Fruit fly (Drosophila melanogaster) whole organism, embryonic: Measurements from ENCODE around the gene Sp1.

Experiments
- Aef1 ChIP-seq: fragments of 200-800 bp; sonication (Bioruptor generic); IDR thresholded peaks from 3 replicates; pipeline ENCODE4 v1.3.6; 2022; ENCODE audit warnings: missing biosample characterization, missing genetic modification characterization
- BEAF-32 ChIP-seq: fragments of 200-800 bp; sonication (Bioruptor generic); optimal IDR thresholded peaks from 3 replicates; lab custom pipeline; 2017; ENCODE audit warnings: missing biosample characterization, missing genetic modification characterization, mild to moderate bottlenecking, moderate library complexity, missing genetic modification reagents
- Bgb ChIP-seq: fragments of 200-800 bp; sonication (Bioruptor generic); IDR thresholded peaks from 2 replicates; pipeline ENCODE4 v1.3.6; 2022; ENCODE audit warnings: missing biosample characterization, missing genetic modification characterization; ENCODE audit not compliant: partially characterized antibody
- CG10274 ChIP-seq: fragments of 200-800 bp; sonication (Bioruptor generic); optimal IDR thresholded peaks from 3 replicates; lab custom pipeline; 2017; ENCODE audit warnings: missing biosample characterization, mild to moderate bottlenecking, missing genetic modification characterization
- CG10321 ChIP-seq: fragments of 200-800 bp; sonication (Bioruptor generic); IDR thresholded peaks from 2 replicates; pipeline ENCODE4 v1.3.6; 2022; ENCODE audit warnings: missing biosample characterization, missing genetic modification characterization
- CG11398 ChIP-seq: fragments of 200-800 bp; sonication (Bioruptor generic); optimal IDR thresholded peaks from 2 replicates; lab custom pipeline; 2016; ENCODE audit warnings: missing biosample characterization, missing genetic modification characterization
- CG13287 ChIP-seq: fragments of 200-800 bp; sonication (Bioruptor generic); IDR thresholded peaks from 2 replicates; pipeline ENCODE4 v1.3.6; 2022; ENCODE audit warnings: missing biosample characterization, missing genetic modification characterization; ENCODE audit not compliant: partially characterized antibody
- CG1647 ChIP-seq: fragments of 200-800 bp; sonication (Bioruptor generic); optimal IDR thresholded peaks from 3 replicates; lab custom pipeline; 2016; ENCODE audit warnings: missing biosample characterization, missing genetic modification characterization
- CG16813 ChIP-seq: fragments of 200-800 bp; sonication (Bioruptor generic); IDR thresholded peaks from 3 replicates; pipeline ENCODE4 v1.3.6; 2022; ENCODE audit warnings: missing biosample characterization, missing genetic modification characterization; ENCODE audit not compliant: partially characterized antibody
- CG1832 ChIP-seq: fragments of 200-800 bp; sonication (Bioruptor generic); optimal IDR thresholded peaks from 2 replicates; lab custom pipeline; 2017; ENCODE audit warnings: missing biosample characterization, mild to moderate bottlenecking, missing genetic modification characterization, inconsistent platforms
- CG2129 ChIP-seq: fragments of 200-800 bp; sonication (Bioruptor generic); IDR thresholded peaks from 2 replicates; pipeline ENCODE4 v1.3.6; 2022; ENCODE audit warnings: missing biosample characterization, missing genetic modification characterization; ENCODE audit not compliant: partially characterized antibody
- CG30431 ChIP-seq: fragments of 200-800 bp; sonication (Bioruptor generic); optimal IDR thresholded peaks from 2 replicates; lab custom pipeline; 2017; ENCODE audit warnings: missing biosample characterization, missing genetic modification characterization
- CG3163 ChIP-seq: fragments of 200-800 bp; sonication (Bioruptor generic); optimal IDR thresholded peaks from 3 replicates; lab custom pipeline; 2016; ENCODE audit warnings: missing biosample characterization, missing genetic modification characterization
- CG4424 ChIP-seq: fragments of 200-800 bp; sonication (Bioruptor generic); optimal IDR thresholded peaks from 3 replicates; lab custom pipeline; 2016; ENCODE audit warnings: missing biosample characterization, missing genetic modification characterization
- CG4854 ChIP-seq: fragments of 200-800 bp; sonication (Bioruptor generic); optimal IDR thresholded peaks from 2 replicates; lab custom pipeline; 2016; ENCODE audit warnings: missing biosample characterization, missing genetic modification characterization, inconsistent platforms
- CG6689 ChIP-seq: fragments of 200-800 bp; sonication (Bioruptor generic); IDR thresholded peaks from 2 replicates; pipeline ENCODE4 v1.3.6; 2022; ENCODE audit warnings: missing biosample characterization, missing genetic modification characterization
- Dad ChIP-seq: fragments of 200-800 bp; sonication (Bioruptor generic); optimal IDR thresholded peaks from 3 replicates; lab custom pipeline; 2016; ENCODE audit warnings: missing biosample characterization, missing genetic modification characterization
- Doc2 ChIP-seq: fragments of 200-800 bp; sonication (Bioruptor generic); IDR thresholded peaks from 2 replicates; pipeline ENCODE4 v1.3.6; 2022; ENCODE audit warnings: missing biosample characterization, missing genetic modification characterization
- E2f1 ChIP-seq: fragments of 200-800 bp; sonication (Bioruptor generic); IDR thresholded peaks from 2 replicates; pipeline ENCODE4 v1.3.6; 2022; ENCODE audit warnings: missing biosample characterization, missing genetic modification characterization
- Fer2 ChIP-seq: fragments of 200-800 bp; sonication (Bioruptor generic); optimal IDR thresholded peaks from 2 replicates; lab custom pipeline; 2018; ENCODE audit warnings: missing biosample characterization, mild to moderate bottlenecking, missing genetic modification characterization, moderate library complexity
- Hand ChIP-seq: fragments of 200-800 bp; sonication (Bioruptor generic); optimal IDR thresholded peaks from 2 replicates; lab custom pipeline; 2017; ENCODE audit warnings: mild to moderate bottlenecking, missing biosample characterization, missing genetic modification reagents, missing genetic modification characterization
- Jarid2 ChIP-seq: fragments of 200-800 bp; sonication (Bioruptor generic); optimal IDR thresholded peaks from 3 replicates; lab custom pipeline; 2017; ENCODE audit warnings: mild to moderate bottlenecking, missing biosample characterization, missing genetic modification reagents, missing genetic modification characterization
- Mes4 ChIP-seq: fragments of 200-800 bp; sonication (Bioruptor generic); optimal IDR thresholded peaks from 2 replicates; lab custom pipeline; 2016; ENCODE audit warnings: missing biosample characterization, missing genetic modification characterization
- Nf-YB ChIP-seq: fragments of 200-800 bp; sonication (Bioruptor generic); optimal IDR thresholded peaks from 3 replicates; lab custom pipeline; 2019; ENCODE audit warnings: missing biosample characterization, mild to moderate bottlenecking, missing genetic modification characterization, moderate library complexity
- Nf-YC ChIP-seq: fragments of 200-800 bp; optimal IDR thresholded peaks from 3 replicates; lab custom pipeline; 2019; ENCODE audit warnings: missing biosample characterization, mild to moderate bottlenecking, missing genetic modification characterization, moderate library complexity
- NfI ChIP-seq: fragments of 200-800 bp; sonication (Bioruptor generic); optimal IDR thresholded peaks from 3 replicates; lab custom pipeline; 2018; ENCODE audit warnings: missing biosample characterization, mild to moderate bottlenecking, missing genetic modification characterization, moderate library complexity
- Opbp ChIP-seq: fragments of 200-800 bp; sonication (Bioruptor generic); IDR thresholded peaks from 3 replicates; pipeline ENCODE4 v1.3.6; 2022; ENCODE audit warnings: missing biosample characterization, missing genetic modification characterization; ENCODE audit not compliant: partially characterized antibody
- Optix ChIP-seq: fragments of 200-800 bp; sonication (Bioruptor generic); IDR thresholded peaks from 3 replicates; pipeline ENCODE4 v1.3.6; 2022; ENCODE audit warnings: missing biosample characterization, missing genetic modification characterization
- Scr ChIP-seq: fragments of 200-800 bp; sonication (Bioruptor generic); IDR thresholded peaks from 2 replicates; pipeline ENCODE4 v1.3.6; 2022; ENCODE audit warnings: missing biosample characterization, missing genetic modification characterization; ENCODE audit not compliant: partially characterized antibody
- Sox102F ChIP-seq: fragments of 200-800 bp; sonication (Bioruptor generic); optimal IDR thresholded peaks from 2 replicates; lab custom pipeline; 2018; ENCODE audit warnings: missing biosample characterization, mild to moderate bottlenecking, missing genetic modification characterization, moderate library complexity
- Spps ChIP-seq: fragments of 200-800 bp; sonication (Bioruptor generic); optimal IDR thresholded peaks from 2 replicates; lab custom pipeline; 2018; ENCODE audit warnings: missing biosample characterization, mild to moderate bottlenecking, missing genetic modification characterization
- amos ChIP-seq: fragments of 200-800 bp; sonication (Bioruptor generic); IDR thresholded peaks from 2 replicates; pipeline ENCODE4 v1.3.6; 2022; ENCODE audit warnings: missing biosample characterization, missing genetic modification characterization; ENCODE audit not compliant: partially characterized antibody
- bowl ChIP-seq: fragments of 200-800 bp; sonication (Bioruptor generic); IDR thresholded peaks from 2 replicates; pipeline ENCODE4 v1.3.6; 2022; ENCODE audit warnings: missing biosample characterization, missing genetic modification characterization
- dan ChIP-seq: fragments of 200-800 bp; sonication (Bioruptor generic); IDR thresholded peaks from 2 replicates; pipeline ENCODE4 v1.3.6; 2022; ENCODE audit warnings: missing biosample characterization, missing genetic modification characterization
- dm ChIP-seq: fragments of 200-800 bp; sonication (Bioruptor generic); optimal IDR thresholded peaks from 3 replicates; lab custom pipeline; 2016; ENCODE audit warnings: missing biosample characterization, missing genetic modification characterization
- fd102C ChIP-seq: fragments of 200-800 bp; sonication (Bioruptor generic); optimal IDR thresholded peaks from 2 replicates; lab custom pipeline; 2018; ENCODE audit warnings: missing biosample characterization, mild to moderate bottlenecking, missing genetic modification characterization, moderate library complexity
- gcm ChIP-seq: fragments of 200-800 bp; sonication (Bioruptor generic); optimal IDR thresholded peaks from 2 replicates; lab custom pipeline; 2019; ENCODE audit warnings: missing biosample characterization, mild to moderate bottlenecking, missing genetic modification characterization, moderate library complexity
- hb ChIP-seq: fragments of 200-800 bp; sonication (Bioruptor generic); IDR thresholded peaks from 3 replicates; pipeline ENCODE4 v1.3.6; 2022; ENCODE audit warnings: missing biosample characterization, missing genetic modification characterization; ENCODE audit not compliant: partially characterized antibody
- ind ChIP-seq: fragments of 200-800 bp; sonication (Bioruptor generic); optimal IDR thresholded peaks from 3 replicates; lab custom pipeline; 2016; ENCODE audit warnings: missing biosample characterization, missing genetic modification characterization
- knrl ChIP-seq: fragments of 200-800 bp; sonication (Bioruptor generic); IDR thresholded peaks from 3 replicates; pipeline ENCODE4 v1.3.6; 2022; ENCODE audit warnings: missing biosample characterization, missing genetic modification characterization; ENCODE audit not compliant: partially characterized antibody
- schlank ChIP-seq: fragments of 200-800 bp; sonication (Bioruptor generic); optimal IDR thresholded peaks from 2 replicates; lab custom pipeline; 2018; ENCODE audit warnings: missing biosample characterization, mild to moderate bottlenecking, missing genetic modification characterization
- sens ChIP-seq: fragments of 200-800 bp; sonication (Bioruptor generic); peaks from one replicate; lab custom pipeline; 2016; ENCODE audit warnings: missing biosample characterization, missing genetic modification characterization
- sr ChIP-seq: fragments of 200-800 bp; sonication (Bioruptor generic); IDR thresholded peaks from 3 replicates; pipeline ENCODE4 v1.3.6; 2022; ENCODE audit warnings: missing biosample characterization, missing genetic modification characterization

The Sp1 gene

dm6 chrX:9707820-9708487 lies 21.5 kb upstream of the Sp1 start (continued):
- TF ChIP-seq fd102C (no peak), bowl (GFP tag; lab: Robert Waterston, UW) (no peak), Dad (GFP tag; lab: Kevin White, UChicago) (no peak), ind (no peak), CG16813 (GFP tag; lab: Robert Waterston, UW) (peak; percentile 55; the same call in 2 of the 3 replicates), CG2129 (GFP tag; lab: Robert Waterston, UW) (peak; percentile 50; the same call in 1 of the 2 replicates), Sox102F (no peak), NfI (GFP tag; lab: Kevin White, UChicago) (no peak), knrl (GFP tag; lab: Robert Waterston, UW) (peak; percentile 39; the same call in 1 of the 3 replicates), Scr (peak; percentile 56), CG13287 (GFP tag; lab: Robert Waterston, UW) (peak; percentile 33; the same call in 1 of the 2 replicates), schlank (tag; lab: Kevin White, UChicago) (no peak), BEAF-32 (peak; percentile 49), amos (GFP tag; lab: Robert Waterston, UW) (peak; percentile 36; the same call in 1 of the 2 replicates), E2f1 (GFP tag; lab: Robert Waterston, UW) (0 out of 2 replicates have a peak, but pooled peaks have one; percentile 24), Opbp (GFP tag; lab: Robert Waterston, UW) (peak; percentile 40; the same call in 1 of the 3 replicates)

DNA sequence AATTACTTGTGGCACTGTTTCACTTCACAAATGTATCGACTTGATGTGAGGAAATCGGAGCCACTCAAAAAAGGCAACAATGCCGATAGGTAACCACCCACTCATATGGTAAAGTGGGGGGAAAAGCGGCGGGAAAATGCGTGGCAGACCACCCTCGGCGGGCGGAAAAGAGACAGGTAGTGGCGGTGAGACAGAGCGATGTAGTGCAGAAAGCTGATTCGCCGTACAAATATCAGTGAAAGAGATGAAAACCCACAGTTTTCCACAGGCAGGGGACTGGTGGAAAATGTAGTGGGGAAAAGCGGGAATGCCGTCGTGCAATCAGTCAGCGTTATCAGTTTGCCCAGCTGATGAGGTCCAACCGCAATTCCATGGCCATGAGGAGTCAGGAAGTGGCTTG lies 2.1 kb upstream of the Sp1 start:
- TF ChIP-seq BEAF-32 = no peak
- peak; percentile 53; the same call in 1 of the 2 replicates for TF ChIP-seq CG10321
- TF ChIP-seq Spps (tag; lab: Kevin White, UChicago) = no peak
- TF ChIP-seq CG1832 (GFP tag; lab: Kevin White, UChicago) = peak; percentile 45
- TF ChIP-seq Mes4 (GFP tag; lab: Kevin White, UChicago) = no peak
- no peak for TF ChIP-seq sr
- no peak for TF ChIP-seq CG10274 (GFP tag; lab: Kevin White, UChicago)
- no peak for TF ChIP-seq CG3163 (GFP tag; lab: Kevin White, UChicago)
- no peak for TF ChIP-seq gcm (GFP tag; lab: Kevin White, UChicago)
- no peak for TF ChIP-seq dan (GFP tag; lab: Robert Waterston, UW)
- no peak for TF ChIP-seq Hand
- TF ChIP-seq Optix (GFP tag; lab: Robert Waterston, UW) = no peak
- no peak for TF ChIP-seq Fer2 (tag; lab: Kevin White, UChicago)
- TF ChIP-seq CG4424 (GFP tag; lab: Kevin White, UChicago) = no peak
- no peak for TF ChIP-seq CG11398 (GFP tag; lab: Kevin White, UChicago)
- peak; percentile 92 for TF ChIP-seq Nf-YC (tag; lab: Kevin White, UChicago)
- TF ChIP-seq CG6689 (GFP tag; lab: Robert Waterston, UW) = no peak
- TF ChIP-seq Nf-YB (GFP tag; lab: Kevin White, UChicago) = peak; percentile 91
- peak; percentile 4 for TF ChIP-seq Jarid2 (GFP tag; lab: Kevin White, UChicago)
- TF ChIP-seq Doc2 (GFP tag; lab: Robert Waterston, UW) = no peak
- TF ChIP-seq hb (GFP tag; lab: Robert Waterston, UW) = no peak
- TF ChIP-seq Aef1 (GFP tag; lab: Robert Waterston, UW) = no peak
- TF ChIP-seq CG1647 (GFP tag; lab: Kevin White, UChicago) = no peak
- TF ChIP-seq dm (GFP tag; lab: Kevin White, UChicago) = no peak
- no peak for TF ChIP-seq Bgb
- no peak for TF ChIP-seq CG30431 (GFP tag; lab: Kevin White, UChicago)
- TF ChIP-seq CG4854 (GFP tag; lab: Kevin White, UChicago) = no peak
- TF ChIP-seq sens (GFP tag; lab: Kevin White, UChicago) = peak; percentile 44
